Fruit fly (Drosophila melanogaster) whole organism, embryonic: ENCODE results near the gene STUB1.
A peak's percentile ranks its signal among the peaks of the same experiment; 100 is the strongest.

Source experiments
- Asciz ChIP-seq: fragments of 200-800 bp; sonication (Bioruptor generic); optimal IDR thresholded peaks from 2 replicates; lab custom pipeline; 2017; ENCODE audit warnings: missing biosample characterization, mild to moderate bottlenecking, missing genetic modification characterization, missing genetic modification reagents
- BtbVII ChIP-seq: fragments of 200-800 bp; sonication (Bioruptor generic); optimal IDR thresholded peaks from 3 replicates; lab custom pipeline; 2017; ENCODE audit warnings: missing biosample characterization, mild to moderate bottlenecking, missing genetic modification characterization
- CG11723 ChIP-seq: fragments of 200-800 bp; sonication (Bioruptor generic); optimal IDR thresholded peaks from 2 replicates; lab custom pipeline; 2017; ENCODE audit warnings: missing biosample characterization, mild to moderate bottlenecking, missing genetic modification characterization
- CG12236 ChIP-seq: fragments of 200-800 bp; sonication (Bioruptor generic); optimal IDR thresholded peaks from 2 replicates; lab custom pipeline; 2016; ENCODE audit warnings: missing biosample characterization, missing genetic modification characterization
- CG14667 ChIP-seq: fragments of 200-800 bp; sonication (Bioruptor generic); IDR thresholded peaks from 2 replicates; pipeline ENCODE4 v1.3.6; 2022; ENCODE audit warnings: missing biosample characterization, missing genetic modification characterization
- CG1647 ChIP-seq: fragments of 200-800 bp; sonication (Bioruptor generic); optimal IDR thresholded peaks from 3 replicates; lab custom pipeline; 2016; ENCODE audit warnings: missing biosample characterization, missing genetic modification characterization
- CG1832 ChIP-seq: fragments of 200-800 bp; sonication (Bioruptor generic); optimal IDR thresholded peaks from 2 replicates; lab custom pipeline; 2017; ENCODE audit warnings: missing biosample characterization, mild to moderate bottlenecking, missing genetic modification characterization, inconsistent platforms
- CG18764 ChIP-seq: fragments of 200-800 bp; sonication (Bioruptor generic); optimal IDR thresholded peaks from 3 replicates; lab custom pipeline; 2016; ENCODE audit warnings: missing biosample characterization, missing genetic modification characterization
- CG2120 ChIP-seq: fragments of 200-800 bp; sonication (Bioruptor generic); optimal IDR thresholded peaks from 3 replicates; lab custom pipeline; 2016; ENCODE audit warnings: missing biosample characterization, missing genetic modification characterization
- CG2875 ChIP-seq: fragments of 200-800 bp; sonication (Bioruptor generic); optimal IDR thresholded peaks from 2 replicates; lab custom pipeline; 2017; ENCODE audit warnings: missing biosample characterization, mild to moderate bottlenecking, missing genetic modification characterization, missing genetic modification reagents
- CG32532 ChIP-seq: fragments of 200-800 bp; sonication (Bioruptor generic); IDR thresholded peaks from 2 replicates; pipeline ENCODE4 v1.3.6; 2022; ENCODE audit warnings: missing biosample characterization, missing genetic modification characterization
- CG3995 ChIP-seq: fragments of 200-800 bp; sonication (Bioruptor generic); optimal IDR thresholded peaks from 3 replicates; lab custom pipeline; 2016; ENCODE audit warnings: missing biosample characterization, missing genetic modification characterization
- CG4282 ChIP-seq: fragments of 200-800 bp; sonication (Bioruptor generic); optimal IDR thresholded peaks from 2 replicates; lab custom pipeline; 2016; ENCODE audit warnings: missing biosample characterization, missing genetic modification characterization
- CG4328 ChIP-seq: fragments of 200-800 bp; sonication (Bioruptor generic); optimal IDR thresholded peaks from 3 replicates; lab custom pipeline; 2017; ENCODE audit warnings: missing biosample characterization, missing genetic modification reagents, missing genetic modification characterization
- CG5180 ChIP-seq: fragments of 200-800 bp; sonication (Bioruptor generic); optimal IDR thresholded peaks from 3 replicates; lab custom pipeline; 2017; ENCODE audit warnings: missing biosample characterization, missing genetic modification characterization, mild to moderate bottlenecking, moderate library complexity, missing genetic modification reagents
- CG6765 ChIP-seq: fragments of 200-800 bp; sonication (Bioruptor generic); optimal IDR thresholded peaks from 3 replicates; lab custom pipeline; 2017; ENCODE audit warnings: missing biosample characterization, mild to moderate bottlenecking, missing genetic modification characterization
- CG7556 ChIP-seq: fragments of 200-800 bp; sonication (Bioruptor generic); optimal IDR thresholded peaks from 2 replicates; lab custom pipeline; 2017; ENCODE audit warnings: missing biosample characterization, mild to moderate bottlenecking, missing genetic modification characterization
- CG8765 ChIP-seq: fragments of 200-800 bp; sonication (Bioruptor generic); IDR thresholded peaks from 2 replicates; pipeline ENCODE4 v1.3.6; 2022; ENCODE audit warnings: missing biosample characterization, missing genetic modification characterization
- CG9876 ChIP-seq: fragments of 200-800 bp; sonication (Bioruptor generic); optimal IDR thresholded peaks from 2 replicates; lab custom pipeline; 2016; ENCODE audit warnings: missing biosample characterization, missing genetic modification characterization
- CHES-1-like ChIP-seq: fragments of 200-800 bp; sonication (Bioruptor generic); optimal IDR thresholded peaks from 2 replicates; lab custom pipeline; 2016; ENCODE audit warnings: missing biosample characterization, missing genetic modification characterization
- Dad ChIP-seq: fragments of 200-800 bp; sonication (Bioruptor generic); optimal IDR thresholded peaks from 3 replicates; lab custom pipeline; 2016; ENCODE audit warnings: missing biosample characterization, missing genetic modification characterization
- Ets97D ChIP-seq: fragments of 200-800 bp; sonication (Bioruptor generic); optimal IDR thresholded peaks from 3 replicates; lab custom pipeline; 2016; ENCODE audit warnings: missing biosample characterization, missing genetic modification characterization
- H2.0 ChIP-seq: fragments of 200-800 bp; sonication (Bioruptor generic); IDR thresholded peaks from 2 replicates; pipeline ENCODE4 v1.3.6; 2022; ENCODE audit warnings: missing biosample characterization, missing genetic modification characterization
- HmgD ChIP-seq: fragments of 200-800 bp; sonication (Bioruptor generic); optimal IDR thresholded peaks from 3 replicates; lab custom pipeline; 2016; ENCODE audit warnings: missing biosample characterization, missing genetic modification characterization
- Hsf ChIP-seq: fragments of 200-800 bp; sonication (Bioruptor generic); optimal IDR thresholded peaks from 3 replicates; lab custom pipeline; 2016; ENCODE audit warnings: missing biosample characterization, missing genetic modification characterization
- Lhr ChIP-seq: fragments of 200-800 bp; sonication (Bioruptor generic); optimal IDR thresholded peaks from 3 replicates; lab custom pipeline; 2017; ENCODE audit warnings: mild to moderate bottlenecking, missing biosample characterization, missing genetic modification reagents, missing genetic modification characterization
- MESR4 ChIP-seq: fragments of 200-800 bp; sonication (Bioruptor generic); optimal IDR thresholded peaks from 2 replicates; lab custom pipeline; 2018; ENCODE audit warnings: missing biosample characterization, mild to moderate bottlenecking, missing genetic modification characterization, moderate library complexity
- Mad ChIP-seq: fragments of 200-800 bp; sonication (Bioruptor generic); optimal IDR thresholded peaks from 2 replicates; lab custom pipeline; 2016; ENCODE audit warnings: missing biosample characterization, missing genetic modification characterization
- NC2β ChIP-seq: fragments of 200-800 bp; sonication (Bioruptor generic); optimal IDR thresholded peaks from 2 replicates; lab custom pipeline; 2016; ENCODE audit warnings: missing biosample characterization, missing genetic modification characterization
- NFAT ChIP-seq: fragments of 200-800 bp; sonication (Bioruptor generic); IDR thresholded peaks from 2 replicates; pipeline ENCODE4 v1.3.6; 2022; ENCODE audit warnings: missing biosample characterization, missing genetic modification characterization
- Ravus ChIP-seq: fragments of 200-800 bp; sonication (Bioruptor generic); IDR thresholded peaks from 2 replicates; pipeline ENCODE4 v1.3.6; 2022; ENCODE audit warnings: missing biosample characterization, missing genetic modification characterization
- Sox100B ChIP-seq: fragments of 200-800 bp; sonication (Bioruptor generic); optimal IDR thresholded peaks from 3 replicates; lab custom pipeline; 2018; ENCODE audit warnings: missing biosample characterization, mild to moderate bottlenecking, missing genetic modification characterization
- Taf1 ChIP-seq: fragments of 200-800 bp; sonication (Bioruptor generic); IDR thresholded peaks from 2 replicates; pipeline ENCODE4 v1.3.6; 2022; ENCODE audit warnings: missing biosample characterization, missing genetic modification characterization
- Tbp ChIP-seq: fragments of >200 bp; optimal IDR thresholded peaks from 2 replicates; lab custom pipeline; 2018; ENCODE audit warnings: missing biosample characterization, missing genetic modification characterization
- az2 ChIP-seq: fragments of 200-800 bp; sonication (Bioruptor generic); optimal IDR thresholded peaks from 3 replicates; lab custom pipeline; 2016; ENCODE audit warnings: missing biosample characterization, missing genetic modification characterization
- bab2 ChIP-seq: fragments of 200-800 bp; sonication (Bioruptor generic); optimal IDR thresholded peaks from 2 replicates; lab custom pipeline; 2016; ENCODE audit warnings: missing biosample characterization, missing genetic modification characterization
- chn ChIP-seq: fragments of 200-800 bp; sonication (Bioruptor generic); optimal IDR thresholded peaks from 2 replicates; lab custom pipeline; 2016; ENCODE audit warnings: missing biosample characterization, missing genetic modification characterization
- exex ChIP-seq: fragments of 200-800 bp; sonication (Bioruptor generic); optimal IDR thresholded peaks from 4 replicates; lab custom pipeline; 2018; ENCODE audit warnings: missing biosample characterization, mild to moderate bottlenecking, missing genetic modification characterization, moderate library complexity
- eyg ChIP-seq: fragments of 200-800 bp; sonication (Bioruptor generic); optimal IDR thresholded peaks from 3 replicates; lab custom pipeline; 2016; ENCODE audit warnings: missing biosample characterization, missing genetic modification characterization
- gcm ChIP-seq: fragments of 200-800 bp; sonication (Bioruptor generic); optimal IDR thresholded peaks from 2 replicates; lab custom pipeline; 2019; ENCODE audit warnings: missing biosample characterization, mild to moderate bottlenecking, missing genetic modification characterization, moderate library complexity
- gsb-n ChIP-seq: fragments of 200-800 bp; sonication (Bioruptor generic); optimal IDR thresholded peaks from 3 replicates; lab custom pipeline; 2018; ENCODE audit warnings: missing biosample characterization, mild to moderate bottlenecking, missing genetic modification characterization
- pfk ChIP-seq: fragments of 200-800 bp; sonication (Bioruptor generic); optimal IDR thresholded peaks from 2 replicates; lab custom pipeline; 2018; ENCODE audit warnings: missing biosample characterization, mild to moderate bottlenecking, missing genetic modification characterization, moderate library complexity
- pho ChIP-seq: fragments of 200-800 bp; sonication (Bioruptor generic); optimal IDR thresholded peaks from 2 replicates; lab custom pipeline; 2016; ENCODE audit warnings: missing biosample characterization, missing genetic modification characterization
- repo ChIP-seq: fragments of 200-800 bp; sonication (Bioruptor generic); optimal IDR thresholded peaks from 2 replicates; lab custom pipeline; 2016; ENCODE audit warnings: missing biosample characterization, missing genetic modification characterization
- rib ChIP-seq: fragments of 200-800 bp; sonication (Bioruptor generic); IDR thresholded peaks from 2 replicates; pipeline ENCODE4 v1.3.6; 2022; ENCODE audit warnings: missing biosample characterization, missing genetic modification characterization
- sens-2 ChIP-seq: fragments of 200-800 bp; sonication (Bioruptor generic); IDR thresholded peaks from 2 replicates; pipeline ENCODE4 v1.3.6; 2022; ENCODE audit warnings: missing biosample characterization, missing genetic modification characterization
- sqz ChIP-seq: fragments of 200-800 bp; sonication (Bioruptor generic); optimal IDR thresholded peaks from 3 replicates; lab custom pipeline; 2018; ENCODE audit warnings: missing biosample characterization, mild to moderate bottlenecking, missing genetic modification characterization
- stc ChIP-seq: fragments of 200-800 bp; sonication (Bioruptor generic); IDR thresholded peaks from 2 replicates; pipeline ENCODE4 v1.3.6; 2022; ENCODE audit warnings: missing biosample characterization, missing genetic modification characterization
- tgo ChIP-seq: fragments of 200-800 bp; sonication (Bioruptor generic); IDR thresholded peaks from 3 replicates; pipeline ENCODE4 v1.3.6; 2022; ENCODE audit warnings: missing biosample characterization, missing genetic modification characterization
- trem ChIP-seq: fragments of 200-800 bp; optimal IDR thresholded peaks from 3 replicates; lab custom pipeline; 2019; ENCODE audit warnings: missing biosample characterization, mild to moderate bottlenecking, missing genetic modification characterization, moderate library complexity
- tx ChIP-seq: fragments of 200-800 bp; sonication (Bioruptor generic); optimal IDR thresholded peaks from 2 replicates; lab custom pipeline; 2016; ENCODE audit warnings: missing biosample characterization, missing genetic modification characterization

Gene STUB1

dm6 chr2L:10430802-10431476 lies 6.4 kb upstream of the STUB1 start, which contains the start of the genes Bug22 and TfIIB (continued):
- TF ChIP-seq Taf1 (GFP tag; lab: Robert Waterston, UW) (peak; percentile 50; the same call in 1 of the 2 replicates), Tbp (GFP tag; lab: Kevin White, UChicago) (no peak), sens-2 (no peak), sqz (GFP tag; lab: Kevin White, UChicago) (peak; percentile 76), CHES-1-like (GFP tag; lab: Kevin White, UChicago) (peak; percentile 81), CG32532 (GFP tag; lab: Robert Waterston, UW) (peak; percentile 74), CG11723 (GFP tag; lab: Kevin White, UChicago) (peak; percentile 94), Sox100B (GFP tag; lab: Kevin White, UChicago) (peak; percentile 39), CG7556 (GFP tag; lab: Kevin White, UChicago) (peak; percentile 69), trem (tag; lab: Kevin White, UChicago) (peak; percentile 56), CG4282 (peak; percentile 26), az2 (GFP tag; lab: Kevin White, UChicago) (peak; percentile 76), CG1647 (GFP tag; lab: Kevin White, UChicago) (peak; percentile 47), CG3995 (GFP tag; lab: Kevin White, UChicago) (peak; percentile 17), Asciz (GFP tag; lab: Kevin White, UChicago) (peak; percentile 37), CG9876 (GFP tag; lab: Kevin White, UChicago) (peak; percentile 41), MESR4 (peak; percentile 45), stc (GFP tag; lab: Robert Waterston, UW) (peak; percentile 65), tx (peak; percentile 46), repo (GFP tag; lab: Kevin White, UChicago) (no peak), eyg (GFP tag; lab: Kevin White, UChicago) (no peak), H2.0 (GFP tag; lab: Robert Waterston, UW) (peak; percentile 64), NFAT (GFP tag; lab: Robert Waterston, UW) (peak; percentile 76; the same call in 1 of the 2 replicates), Ravus (GFP tag; lab: Robert Waterston, UW) (peak; percentile 19; the same call in 1 of the 2 replicates), gsb-n (tag; lab: Kevin White, UChicago) (no peak), Hsf (GFP tag; lab: Kevin White, UChicago) (peak; percentile 74), gcm (no peak), CG1832 (GFP tag; lab: Kevin White, UChicago) (no peak), NC2β (GFP tag; lab: Kevin White, UChicago) (peak; percentile 70), Lhr (GFP tag; lab: Kevin White, UChicago) (peak; percentile 26), rib (GFP tag; lab: Robert Waterston, UW) (peak; percentile 79), CG14667 (GFP tag; lab: Robert Waterston, UW) (peak; percentile 62), pho (GFP tag; lab: Kevin White, UChicago) (peak; percentile 69), pfk (peak; percentile 93), CG8765 (GFP tag; lab: Robert Waterston, UW) (no peak), Ets97D (peak; percentile 70), CG5180 (GFP tag; lab: Kevin White, UChicago) (no peak), CG2875 (no peak), CG2120 (GFP tag; lab: Kevin White, UChicago) (peak; percentile 86), CG4328 (GFP tag; lab: Kevin White, UChicago) (peak; percentile 44), BtbVII (GFP tag; lab: Kevin White, UChicago) (peak; percentile 56), HmgD (GFP tag; lab: Kevin White, UChicago) (peak; percentile 54), exex (peak; percentile 13), Mad (GFP tag; lab: Kevin White, UChicago) (peak; percentile 71), bab2 (GFP tag; lab: Kevin White, UChicago) (peak; percentile 66), CG18764 (GFP tag; lab: Kevin White, UChicago) (peak; percentile 62), tgo (GFP tag; lab: Robert Waterston, UW) (peak; percentile 74), Dad (GFP tag; lab: Kevin White, UChicago) (peak; percentile 39), chn (peak; percentile 81), CG6765 (GFP tag; lab: Kevin White, UChicago) (no peak), CG12236 (GFP tag; lab: Kevin White, UChicago) (peak; percentile 41)
